Worm (Caenorhabditis elegans) whole organism, L2 larva: ENCODE data around the gene ZK930.4.
A peak's percentile ranks its signal among the peaks of the same experiment; 100 is the strongest.

Source experiments
- C34F6.9 ChIP-seq: fragments of 150-350 bp; optimal IDR thresholded peaks from 2 replicates; lab custom pipeline; 2014; ENCODE audit warnings: missing biosample characterization, missing genetic modification characterization
- F13H6.1 ChIP-seq: sonication (generic microtip); optimal IDR thresholded peaks from 2 replicates; lab custom pipeline; 2016; ENCODE audit warnings: missing genetic modification characterization, missing compliant biosample characterization
- R02D3.7 ChIP-seq: fragments of 150-350 bp; optimal IDR thresholded peaks from 2 replicates; lab custom pipeline; 2014; ENCODE audit warnings: missing biosample characterization, missing genetic modification characterization
- Y55F3AM.14 ChIP-seq: fragments of 200-800 bp; sonication (Bioruptor generic); optimal IDR thresholded peaks from 2 replicates; lab custom pipeline; 2018; ENCODE audit warnings: mild to moderate bottlenecking, missing genetic modification characterization, missing compliant biosample characterization
- ZK546.5 ChIP-seq: sonication (generic microtip); optimal IDR thresholded peaks from 2 replicates; lab custom pipeline; 2017; ENCODE audit warnings: missing biosample characterization, missing genetic modification characterization
- alr-1 ChIP-seq: fragments of 150-350 bp; optimal IDR thresholded peaks from 2 replicates; lab custom pipeline; 2014; ENCODE audit warnings: missing biosample characterization, missing genetic modification characterization
- aly-2 ChIP-seq: fragments of 150-350 bp; optimal IDR thresholded peaks from 2 replicates; lab custom pipeline; 2014; ENCODE audit warnings: missing biosample characterization, missing genetic modification characterization
- ama-1 ChIP-seq: fragments of 150-350 bp; optimal IDR thresholded peaks from 2 replicates; lab custom pipeline; 2018; ENCODE audit warnings: inconsistent platforms
- ceh-16 ChIP-seq: fragments of 150-350 bp; optimal IDR thresholded peaks from 2 replicates; lab custom pipeline; 2014; ENCODE audit warnings: missing biosample characterization, missing genetic modification characterization
- ceh-82 ChIP-seq: fragments of 150-350 bp; optimal IDR thresholded peaks from 2 replicates; lab custom pipeline; 2014; ENCODE audit warnings: missing biosample characterization, missing genetic modification characterization
- crh-2 ChIP-seq: sonication (generic microtip); optimal IDR thresholded peaks from 2 replicates; lab custom pipeline; 2017; ENCODE audit warnings: missing biosample characterization, missing genetic modification characterization
- dmd-4 ChIP-seq: sonication (generic microtip); optimal IDR thresholded peaks from 2 replicates; lab custom pipeline; 2017; ENCODE audit warnings: missing biosample characterization, missing genetic modification characterization
- egl-27 ChIP-seq: sonication (generic microtip); optimal IDR thresholded peaks from 3 replicates; lab custom pipeline; 2017; ENCODE audit warnings: missing biosample characterization, missing genetic modification reagents, missing genetic modification characterization
- elt-3 ChIP-seq: sonication (generic microtip); optimal IDR thresholded peaks from 2 replicates; lab custom pipeline; 2017; ENCODE audit warnings: missing biosample characterization, missing genetic modification characterization
- fos-1 ChIP-seq: fragments of 150-350 bp; optimal IDR thresholded peaks from 2 replicates; lab custom pipeline; 2014; ENCODE audit warnings: missing biosample characterization, missing genetic modification characterization
- gmeb-1 ChIP-seq: fragments of 150-350 bp; optimal IDR thresholded peaks from 2 replicates; lab custom pipeline; 2014; ENCODE audit warnings: missing biosample characterization, missing genetic modification characterization
- lin-11 ChIP-seq: fragments of 150-350 bp; sonication (generic microtip); optimal IDR thresholded peaks from 2 replicates; lab custom pipeline; 2014; ENCODE audit warnings: missing biosample characterization, missing genetic modification characterization, inconsistent platforms, mixed read lengths
- lin-13 ChIP-seq: fragments of 150-350 bp; optimal IDR thresholded peaks from 2 replicates; lab custom pipeline; 2014; ENCODE audit warnings: missing biosample characterization, missing genetic modification reagents, missing genetic modification characterization
- lin-39 ChIP-seq: fragments of 150-350 bp; optimal IDR thresholded peaks from 2 replicates; lab custom pipeline; 2014; ENCODE audit warnings: missing biosample characterization, missing genetic modification reagents, missing genetic modification characterization
- mab-5 ChIP-seq: fragments of 150-350 bp; optimal IDR thresholded peaks from 2 replicates; lab custom pipeline; 2014; ENCODE audit warnings: missing biosample characterization, missing genetic modification characterization
- mbf-1 ChIP-seq: sonication (generic microtip); optimal IDR thresholded peaks from 2 replicates; lab custom pipeline; 2017; ENCODE audit warnings: missing biosample characterization, missing genetic modification characterization
- nhr-10 ChIP-seq: sonication (generic microtip); optimal IDR thresholded peaks from 2 replicates; lab custom pipeline; 2017; ENCODE audit warnings: missing biosample characterization, missing genetic modification characterization
- nhr-11 ChIP-seq: fragments of 150-350 bp; optimal IDR thresholded peaks from 2 replicates; lab custom pipeline; 2014; ENCODE audit warnings: missing biosample characterization, missing genetic modification characterization
- nhr-12 ChIP-seq: fragments of 150-350 bp; optimal IDR thresholded peaks from 2 replicates; lab custom pipeline; 2014; ENCODE audit warnings: missing biosample characterization, missing genetic modification characterization
- nhr-129 ChIP-seq: fragments of 150-350 bp; optimal IDR thresholded peaks from 2 replicates; lab custom pipeline; 2014; ENCODE audit warnings: missing biosample characterization, missing genetic modification characterization
- nhr-21 ChIP-seq: fragments of 150-350 bp; optimal IDR thresholded peaks from 2 replicates; lab custom pipeline; 2014; ENCODE audit warnings: missing biosample characterization, missing genetic modification characterization
- nhr-23 ChIP-seq: fragments of 150-350 bp; optimal IDR thresholded peaks from 2 replicates; lab custom pipeline; 2014; ENCODE audit warnings: missing biosample characterization, missing genetic modification reagents, missing genetic modification characterization
- nhr-237 ChIP-seq: fragments of 150-350 bp; optimal IDR thresholded peaks from 2 replicates; lab custom pipeline; 2014; ENCODE audit warnings: missing biosample characterization, missing genetic modification characterization
- nhr-25 ChIP-seq: fragments of 150-350 bp; sonication (generic microtip); optimal IDR thresholded peaks from 3 replicates; lab custom pipeline; 2014; ENCODE audit warnings: missing biosample characterization, missing genetic modification characterization
- nhr-77 ChIP-seq: fragments of 150-350 bp; optimal IDR thresholded peaks from 2 replicates; lab custom pipeline; 2014; ENCODE audit warnings: missing biosample characterization, missing genetic modification characterization
- peb-1 ChIP-seq: fragments of 150-350 bp; optimal IDR thresholded peaks from 2 replicates; lab custom pipeline; 2014; ENCODE audit warnings: missing biosample characterization, missing genetic modification characterization
- sem-4 ChIP-seq: fragments of 150-350 bp; optimal IDR thresholded peaks from 2 replicates; lab custom pipeline; 2014; ENCODE audit warnings: missing biosample characterization, missing genetic modification reagents, missing genetic modification characterization
- skn-1 ChIP-seq: sonication (generic microtip); optimal IDR thresholded peaks from 2 replicates; lab custom pipeline; 2017; ENCODE audit warnings: missing biosample characterization, missing genetic modification characterization
- sma-3 ChIP-seq: sonication (generic microtip); optimal IDR thresholded peaks from 2 replicates; lab custom pipeline; 2016; ENCODE audit warnings: missing genetic modification reagents, missing genetic modification characterization, missing compliant biosample characterization
- sma-9 ChIP-seq, 2 experiments: fragments of 150-350 bp in 1 of 2; sonication (generic microtip) in 1 of 2; optimal IDR thresholded peaks; 2 replicates each; lab custom pipeline; 2014 to 2016; ENCODE audit warnings: missing genetic modification characterization in 2 of 2, mild to moderate bottlenecking in 1 of 2, missing biosample characterization in 1 of 2, missing compliant biosample characterization in 1 of 2, missing genetic modification reagents in 1 of 2, moderate library complexity in 1 of 2
- unc-55 ChIP-seq: fragments of 150-350 bp; sonication (generic microtip); optimal IDR thresholded peaks from 3 replicates; lab custom pipeline; 2014; ENCODE audit warnings: missing biosample characterization, missing genetic modification reagents, missing genetic modification characterization
- ztf-1 ChIP-seq: fragments of 200-800 bp; sonication (Bioruptor generic); conservative IDR thresholded peaks from 2 replicates; pipeline ENCODE4 v1.3.6; 2022; ENCODE audit warnings: missing genetic modification characterization, missing compliant biosample characterization
- ztf-11 ChIP-seq: sonication (generic microtip); optimal IDR thresholded peaks from 2 replicates; lab custom pipeline; 2017; ENCODE audit warnings: missing biosample characterization, missing genetic modification characterization

The ZK930.4 gene

ce11 chrII:11906217-11906616, at the start of gene ZK930.4:
TSS of gene ZK930.4 (plus strand) at chrII:11906517.
- no peak for TF ChIP-seq ztf-11 (tag; lab: Kevin White, UChicago)
- no peak for TF ChIP-seq R02D3.7 (tag; lab: Kevin White, UChicago)
- no peak for TF ChIP-seq lin-39
- no peak for TF ChIP-seq fos-1 (tag; lab: Kevin White, UChicago)
- no peak for TF ChIP-seq ceh-16

- TF ChIP-seq mbf-1 (tag; lab: Kevin White, UChicago) (no peak), fos-1 (tag; lab: Kevin White, UChicago) (peak; percentile 26), skn-1 (tag; lab: Kevin White, UChicago) (no peak), gmeb-1 (tag; lab: Kevin White, UChicago) (peak; percentile 11)
- TF ChIP-seq, all 48 proteins: peak for 2
Measured at ce11 chrII:11859833-11860232, 46.5 kb upstream of the ZK930.4 start.

- TF ChIP-seq C34F6.9 (tag; lab: Kevin White, UChicago) (no peak), nhr-12 (tag; lab: Kevin White, UChicago) (no peak)
Measured at ce11 chrII:11860623-11861079, 45.7 kb upstream of the ZK930.4 start, which contains the start of gene K12D12.5. TSS of gene K12D12.5 (plus strand) at chrII:11861029.

- no peak for TF ChIP-seq mab-5
Measured at ce11 chrII:11865644-11866043, 40.7 kb upstream of the ZK930.4 start, which contains the start of gene K12D12.4. TSS of gene K12D12.4 (minus strand) at chrII:11865744.

- TF ChIP-seq peb-1 (no peak), sma-3 (GFP tag; lab: Kevin White, UChicago) (no peak), sem-4 (no peak), ceh-16 (no peak), sma-9 (GFP tag; optimal IDR thresholded peaks at IDR 0.05; lab: Kevin White, UChicago) (no peak), sma-9 (tag; optimal IDR thresholded peaks at IDR 0.05; lab: Kevin White, UChicago) (no peak), nhr-12 (tag; lab: Kevin White, UChicago) (no peak), unc-55 (GFP tag; lab: Kevin White, UChicago) (no peak), nhr-10 (no peak), nhr-77 (tag; lab: Kevin White, UChicago) (no peak), nhr-237 (no peak), lin-13 (GFP tag; lab: Kevin White, UChicago) (no peak), C34F6.9 (tag; lab: Kevin White, UChicago) (no peak), egl-27 (tag; lab: Kevin White, UChicago) (no peak), elt-3 (no peak)
Measured at ce11 chrII:11868234-11868633, 38.1 kb upstream of the ZK930.4 start, which contains the start of gene col-84. TSS of gene col-84 (plus strand) at chrII:11868534.

ce11 chrII:11868893-11869292, 37.4 kb upstream of the ZK930.4 start:
- TF ChIP-seq egl-27 (tag; lab: Kevin White, UChicago) (no peak), Y55F3AM.14 (no peak), elt-3 (no peak), aly-2 (tag; lab: Kevin White, UChicago) (no peak), ceh-16 (no peak), nhr-129 (tag; lab: Kevin White, UChicago) (no peak), ztf-11 (tag; lab: Kevin White, UChicago) (no peak), gmeb-1 (tag; lab: Kevin White, UChicago) (no peak), dmd-4 (no peak), ztf-1 (GFP tag; lab: Robert Waterston, UW) (no peak), nhr-10 (no peak), nhr-23 (no peak), sma-3 (GFP tag; lab: Kevin White, UChicago) (no peak), skn-1 (tag; lab: Kevin White, UChicago) (no peak)

ce11 chrII:11874674-11875198, 31.6 kb upstream of the ZK930.4 start, which contains the start of the genes npp-3 and top-2:
TSS of gene npp-3 (minus strand) at chrII:11874788.
TSS of gene top-2 (plus strand) at chrII:11875148.
- peak; percentile 75 for TF ChIP-seq ceh-16
- TF ChIP-seq ama-1 (lab: Kevin White, UChicago): no peak
- TF ChIP-seq R02D3.7 (tag; lab: Kevin White, UChicago): peak; percentile 72
- TF ChIP-seq crh-2 (tag; lab: Kevin White, UChicago): peak; percentile 96
- peak; percentile 94 for TF ChIP-seq lin-11
- TF ChIP-seq ceh-82 (tag; lab: Kevin White, UChicago): peak; percentile 45
- TF ChIP-seq F13H6.1 (tag; lab: Kevin White, UChicago): peak; percentile 91
- no peak for TF ChIP-seq nhr-77 (tag; lab: Kevin White, UChicago)
- no peak for TF ChIP-seq dmd-4
- no peak for TF ChIP-seq elt-3
- peak; percentile 94 for TF ChIP-seq nhr-25 (tag; lab: Kevin White, UChicago)
- peak; percentile 80 for TF ChIP-seq nhr-11 (tag; lab: Kevin White, UChicago)
- no peak for TF ChIP-seq alr-1
- TF ChIP-seq ztf-11 (tag; lab: Kevin White, UChicago): no peak
- TF ChIP-seq ZK546.5 (tag; lab: Kevin White, UChicago): peak; percentile 79
- peak; percentile 92 for TF ChIP-seq sma-9 (GFP tag; optimal IDR thresholded peaks at IDR 0.05; lab: Kevin White, UChicago)
- no peak for TF ChIP-seq sma-9 (tag; optimal IDR thresholded peaks at IDR 0.05; lab: Kevin White, UChicago)
- TF ChIP-seq sma-3 (GFP tag; lab: Kevin White, UChicago): peak; percentile 89
- peak; percentile 85 for TF ChIP-seq mab-5
- peak; percentile 87 for TF ChIP-seq fos-1 (tag; lab: Kevin White, UChicago)
- no peak for TF ChIP-seq mbf-1 (tag; lab: Kevin White, UChicago)
- peak; percentile 96 for TF ChIP-seq nhr-129 (tag; lab: Kevin White, UChicago)
- TF ChIP-seq nhr-12 (tag; lab: Kevin White, UChicago): no peak
- no peak for TF ChIP-seq skn-1 (tag; lab: Kevin White, UChicago)
- TF ChIP-seq gmeb-1 (tag; lab: Kevin White, UChicago): peak; percentile 98
- peak; percentile 92 for TF ChIP-seq nhr-21 (tag; lab: Kevin White, UChicago)
